Worm (Caenorhabditis elegans) whole organism, L1 larva: ENCODE results near the gene B0238.12.
A peak's percentile ranks its signal among the peaks of the same experiment; 100 is the strongest.

ENCODE experiments used
- aly-2 ChIP-seq: fragments of 150-350 bp; optimal IDR thresholded peaks from 2 replicates; lab custom pipeline; 2014; ENCODE audit warnings: missing biosample characterization, missing genetic modification characterization
- blmp-1 ChIP-seq: fragments of 150-350 bp; optimal IDR thresholded peaks from 2 replicates; lab custom pipeline; 2014; ENCODE audit warnings: missing biosample characterization, missing genetic modification characterization
- jun-1 ChIP-seq: fragments of 150-350 bp; optimal IDR thresholded peaks from 2 replicates; lab custom pipeline; 2014; ENCODE audit warnings: missing biosample characterization, missing genetic modification reagents, missing genetic modification characterization
- pqm-1 ChIP-seq: sonication (generic microtip); optimal IDR thresholded peaks from 3 replicates; lab custom pipeline; 2017; ENCODE audit warnings: missing biosample characterization, missing genetic modification characterization
- snu-23 ChIP-seq: sonication (generic microtip); optimal IDR thresholded peaks from 2 replicates; lab custom pipeline; 2016; ENCODE audit warnings: missing genetic modification characterization, missing compliant biosample characterization

- TF ChIP-seq aly-2 (tag; lab: Kevin White, UChicago): no peak
- TF ChIP-seq blmp-1 (tag; lab: Kevin White, UChicago): no peak
- no peak for TF ChIP-seq jun-1 (tag; lab: Kevin White, UChicago)
- TF ChIP-seq snu-23 (GFP tag; lab: Kevin White, UChicago): peak; percentile 36
- TF ChIP-seq pqm-1 (tag; lab: Kevin White, UChicago): no peak
Observed at ce11 chrV:5295940-5296339, 30.3 kb downstream of the B0238.12 start.
